Worm (Caenorhabditis elegans): ENCODE results near the gene sri-48.

Gene sri-48

DNA sequence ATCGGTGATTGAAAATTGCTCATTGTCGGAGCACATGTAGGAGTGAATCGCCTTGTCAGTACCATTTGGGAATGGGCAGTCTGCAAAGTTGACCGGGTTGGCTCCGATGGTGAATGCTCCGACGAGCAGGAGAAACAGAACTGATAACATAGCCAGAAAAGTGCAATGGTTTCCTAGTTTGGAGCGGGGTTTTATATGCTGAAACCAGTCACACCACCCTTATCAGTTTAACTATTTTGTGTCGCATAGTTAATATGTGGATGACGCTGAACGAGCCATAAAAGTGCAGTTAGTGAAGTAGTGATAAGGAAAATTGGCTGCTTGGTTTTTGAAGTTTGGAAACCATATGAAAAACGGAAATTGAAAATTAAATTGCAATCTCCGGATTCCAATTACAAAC lies 44.7 kb upstream of the sri-48 start, which contains the start of gene C17F4.7 (continued):
- TF ChIP-seq ceh-20 (GFP tag; IDR thresholded peaks at IDR 0.05) = no peak
- TF ChIP-seq pqm-1 (tag; optimal IDR thresholded peaks at IDR 0.05) = peak; percentile 84
- no peak for TF ChIP-seq ceh-28 (tag; optimal IDR thresholded peaks at IDR 0.05)
- TF ChIP-seq Y5F2A.4 (GFP tag; optimal IDR thresholded peaks at IDR 0.05) = no peak
- TF ChIP-seq ztf-11 (tag; optimal IDR thresholded peaks at IDR 0.05) = no peak
- TF ChIP-seq egl-27 (tag; optimal IDR thresholded peaks at IDR 0.05) = no peak
- peak; percentile 2 for TF ChIP-seq hlh-30 (tag; optimal IDR thresholded peaks at IDR 0.05; ENCODE audit: insufficient read depth)
- no peak for TF ChIP-seq duxl-1 (tag; optimal IDR thresholded peaks at IDR 0.05; ENCODE audit: poor library complexity)
- TF ChIP-seq zfp-2 (tag; optimal IDR thresholded peaks at IDR 0.05) = no peak
- TF ChIP-seq daf-12 (tag; optimal IDR thresholded peaks at IDR 0.05) = no peak
- TF ChIP-seq unc-39 (tag; optimal IDR thresholded peaks at IDR 0.05) = no peak
- TF ChIP-seq unc-62 (GFP tag; optimal IDR thresholded peaks at IDR 0.05 in 1 of 2) = peak in 1 of 2 experiments; percentile 80
- no peak for TF ChIP-seq unc-62 (tag; optimal IDR thresholded peaks at IDR 0.05)
- TF ChIP-seq lin-13 (GFP tag; optimal IDR thresholded peaks at IDR 0.05) = no peak
- TF ChIP-seq D1046.2 (GFP tag; IDR thresholded peaks at IDR 0.05) = no peak
- no peak for TF ChIP-seq Y105C5A.15 (GFP tag; IDR thresholded peaks at IDR 0.05)
- TF ChIP-seq attf-4 (tag; optimal IDR thresholded peaks at IDR 0.05) = no peak
- TF ChIP-seq fos-1 (tag; optimal IDR thresholded peaks at IDR 0.05) = no peak
- TF ChIP-seq hmg-1.1 (GFP tag; IDR thresholded peaks at IDR 0.05) = no peak
- TF ChIP-seq lim-7 (GFP tag; IDR thresholded peaks at IDR 0.05) = no peak
- TF ChIP-seq sdz-12 (GFP tag; optimal IDR thresholded peaks at IDR 0.05) = no peak
- no peak for TF ChIP-seq ama-1 (optimal IDR thresholded peaks at IDR 0.05)
- TF ChIP-seq ceh-62 (tag; optimal IDR thresholded peaks at IDR 0.05) = no peak
- TF ChIP-seq dve-1 (tag; optimal IDR thresholded peaks at IDR 0.05; ENCODE audit: insufficient read depth) = peak; percentile 87
- no peak for TF ChIP-seq zip-2 (tag; optimal IDR thresholded peaks at IDR 0.05)
- TF ChIP-seq hlh-11 (tag; optimal IDR thresholded peaks at IDR 0.05) = peak; percentile 84
- peak; percentile 62 for TF ChIP-seq aha-1 (tag)
- TF ChIP-seq T26A8.4 (GFP tag; IDR thresholded peaks at IDR 0.05) = no peak
- TF ChIP-seq unc-130 (GFP tag; optimal IDR thresholded peaks at IDR 0.05) = no peak
- no peak for TF ChIP-seq daf-16 (GFP tag; optimal IDR thresholded peaks at IDR 0.05)
- peak; percentile 77 for TF ChIP-seq daf-16 (tag; optimal IDR thresholded peaks at IDR 0.05)
- no peak for TF ChIP-seq ztf-7 (tag; optimal IDR thresholded peaks at IDR 0.05)
- TF ChIP-seq lin-1 (GFP tag; IDR thresholded peaks at IDR 0.05) = peak; percentile 77; the same call in 1 of the 2 replicates
- peak; percentile 12 for TF ChIP-seq jun-1 (tag; optimal IDR thresholded peaks at IDR 0.05)
- no peak for TF ChIP-seq set-16 (GFP tag; IDR thresholded peaks at IDR 0.05)
- TF ChIP-seq madf-5 (GFP tag; IDR thresholded peaks at IDR 0.05) = no peak
- TF ChIP-seq nhr-11 (tag; optimal IDR thresholded peaks at IDR 0.05) = no peak
- peak; percentile 37 for TF ChIP-seq nhr-48 (tag; optimal IDR thresholded peaks at IDR 0.05)
- TF ChIP-seq lin-38 (GFP tag; IDR thresholded peaks at IDR 0.05) = 0 out of 2 replicates have a peak, but pooled peaks have one; percentile 12
- no peak for TF ChIP-seq T20F7.1 (GFP tag; optimal IDR thresholded peaks at IDR 0.05)
- TF ChIP-seq gei-8 (GFP tag; optimal IDR thresholded peaks at IDR 0.05) = no peak
- no peak for TF ChIP-seq nhr-25 (tag; optimal IDR thresholded peaks at IDR 0.05; ENCODE audit: borderline replicate concordance, insufficient read depth)
- peak; percentile 96 for TF ChIP-seq php-3 (GFP tag; IDR thresholded peaks at IDR 0.05)
- no peak for TF ChIP-seq dmd-8 (GFP tag; IDR thresholded peaks at IDR 0.05)
- no peak for TF ChIP-seq daf-19 (GFP tag; conservative IDR thresholded peaks at IDR 0.05)
- TF ChIP-seq ceh-32 (tag; optimal IDR thresholded peaks at IDR 0.05; ENCODE audit: poor library complexity) = no peak
- TF ChIP-seq ceh-82 (tag; optimal IDR thresholded peaks at IDR 0.05) = no peak
- TF ChIP-seq daf-8 (GFP tag; IDR thresholded peaks at IDR 0.05) = no peak
- no peak for TF ChIP-seq hif-1 (tag; optimal IDR thresholded peaks at IDR 0.05)
- no peak for TF ChIP-seq dmd-9 (GFP tag; IDR thresholded peaks at IDR 0.05)
- no peak for TF ChIP-seq zip-11 (GFP tag; IDR thresholded peaks at IDR 0.05)
- no peak for TF ChIP-seq F26F4.8 (GFP tag; conservative IDR thresholded peaks at IDR 0.05)
- TF ChIP-seq ceh-44 (GFP tag; IDR thresholded peaks at IDR 0.05) = no peak

Measured in whole organism, L4 larva.